Worm (Caenorhabditis elegans) whole organism, late embryonic: Measurements from ENCODE around the gene F42A10.5.

Experiments
- ama-1 ChIP-seq: fragments of 150-350 bp; optimal IDR thresholded peaks from 2 replicates; lab custom pipeline; 2014
- ceh-24 ChIP-seq: sonication (generic microtip); optimal IDR thresholded peaks from 2 replicates; lab custom pipeline; 2016; ENCODE audit warnings: mild to moderate bottlenecking, missing genetic modification characterization, missing compliant biosample characterization
- elt-2 ChIP-seq: sonication (generic microtip); optimal IDR thresholded peaks from 2 replicates; lab custom pipeline; 2016; ENCODE audit warnings: missing genetic modification reagents, missing genetic modification characterization, missing compliant biosample characterization
- madf-2 ChIP-seq: sonication (generic microtip); optimal IDR thresholded peaks from 2 replicates; lab custom pipeline; 2017; ENCODE audit warnings: missing genetic modification characterization, missing compliant biosample characterization
- nhr-11 ChIP-seq: fragments of 150-350 bp; optimal IDR thresholded peaks from 2 replicates; lab custom pipeline; 2014; ENCODE audit warnings: missing biosample characterization, missing genetic modification characterization
- pat-9 ChIP-seq: fragments of 200-800 bp; sonication (Bioruptor generic); optimal IDR thresholded peaks from 2 replicates; lab custom pipeline; 2018; ENCODE audit warnings: mild to moderate bottlenecking, missing genetic modification characterization, moderate library complexity, missing compliant biosample characterization
- pha-4 ChIP-seq: fragments of 150-350 bp; optimal IDR thresholded peaks from 2 replicates; lab custom pipeline; 2018; ENCODE audit warnings: missing biosample characterization, missing genetic modification reagents, missing genetic modification characterization
- pqm-1 ChIP-seq: sonication (generic microtip); optimal IDR thresholded peaks from 2 replicates; lab custom pipeline; 2016; ENCODE audit warnings: missing genetic modification characterization, missing compliant biosample characterization
- ttx-3 ChIP-seq: sonication (generic microtip); optimal IDR thresholded peaks from 2 replicates; lab custom pipeline; 2016; ENCODE audit warnings: missing genetic modification reagents, missing genetic modification characterization, missing compliant biosample characterization
- unc-86 ChIP-seq: sonication (generic microtip); optimal IDR thresholded peaks from 2 replicates; lab custom pipeline; 2016; ENCODE audit warnings: missing genetic modification characterization, missing compliant biosample characterization

- no peak for TF ChIP-seq nhr-11
- no peak for TF ChIP-seq ama-1
- no peak for TF ChIP-seq ttx-3 (tag; lab: Kevin White, UChicago)
- no peak for TF ChIP-seq pha-4 (tag; lab: Kevin White, UChicago)
- TF ChIP-seq madf-2 (tag; lab: Kevin White, UChicago): no peak
- TF ChIP-seq pat-9 (tag; lab: Kevin White, UChicago): no peak
- TF ChIP-seq pqm-1 (tag; lab: Kevin White, UChicago): no peak
- TF ChIP-seq elt-2 (tag; lab: Kevin White, UChicago): no peak
- TF ChIP-seq unc-86 (tag; lab: Kevin White, UChicago): no peak
- TF ChIP-seq ceh-24: no peak
Measured at ce11 chrIII:6207881-6208280, 34.6 kb upstream of the F42A10.5 start, which contains the start of gene C23G10.2.
